Fruit fly (Drosophila melanogaster) whole organism, embryonic: ENCODE data around the gene CG14840.

ENCODE experiments used
- CG33557 ChIP-seq: fragments of 200-800 bp; sonication (Bioruptor generic); optimal IDR thresholded peaks from 2 replicates; lab custom pipeline; 2019; ENCODE audit warnings: missing biosample characterization, mild to moderate bottlenecking, missing genetic modification characterization, moderate library complexity
- CG3407 ChIP-seq: fragments of 200-800 bp; sonication (Bioruptor generic); optimal IDR thresholded peaks from 2 replicates; lab custom pipeline; 2018; ENCODE audit warnings: missing biosample characterization, mild to moderate bottlenecking, missing genetic modification characterization
- CG4707 ChIP-seq: fragments of 200-800 bp; sonication (Bioruptor generic); optimal IDR thresholded peaks from 2 replicates; lab custom pipeline; 2018; ENCODE audit warnings: missing biosample characterization, mild to moderate bottlenecking, missing genetic modification characterization, moderate library complexity
- Meics ChIP-seq: fragments of 200-800 bp; sonication (Bioruptor generic); optimal IDR thresholded peaks from 2 replicates; lab custom pipeline; 2017; ENCODE audit warnings: missing biosample characterization, mild to moderate bottlenecking, missing genetic modification characterization
- Neu2 ChIP-seq: fragments of 200-800 bp; sonication (Bioruptor generic); optimal IDR thresholded peaks from 3 replicates; lab custom pipeline; 2016; ENCODE audit warnings: missing biosample characterization, missing genetic modification characterization, borderline replicate concordance
- Xbp1 ChIP-seq: fragments of 200-800 bp; sonication (Bioruptor generic); optimal IDR thresholded peaks from 3 replicates; lab custom pipeline; 2016; ENCODE audit warnings: missing biosample characterization, mild to moderate bottlenecking, missing genetic modification characterization
- seq ChIP-seq: fragments of 200-800 bp; sonication (Bioruptor generic); IDR thresholded peaks from 2 replicates; pipeline ENCODE4 v1.3.6; 2022; ENCODE audit warnings: missing biosample characterization, missing genetic modification characterization
- ssp ChIP-seq: fragments of 200-800 bp; sonication (Bioruptor generic); IDR thresholded peaks from 2 replicates; pipeline ENCODE4 v1.3.6; 2022; ENCODE audit warnings: missing biosample characterization, missing genetic modification characterization

DNA sequence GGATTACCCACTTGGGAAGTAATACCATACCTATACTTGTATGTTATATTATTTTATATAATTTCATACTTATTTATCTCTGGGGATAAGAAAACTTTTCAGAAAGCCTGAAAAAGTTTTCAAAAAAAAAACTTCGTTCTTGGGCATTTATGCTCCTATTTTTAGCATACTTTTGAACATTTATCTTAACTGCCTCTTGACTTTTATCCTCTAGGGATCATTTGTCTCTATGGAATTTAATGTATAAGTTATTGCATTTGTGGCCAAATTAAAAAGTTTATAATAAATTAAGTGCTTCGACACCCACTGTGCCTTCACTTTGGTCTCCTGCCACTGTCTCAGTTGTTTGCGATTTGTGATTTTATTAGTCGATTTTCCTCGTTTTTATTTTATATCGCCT, 19.3 kb upstream of the CG14840 start:
- TF ChIP-seq ssp (GFP tag; lab: Robert Waterston, UW) (no peak), Meics (no peak), CG3407 (GFP tag; lab: Kevin White, UChicago) (no peak), seq (GFP tag; lab: Robert Waterston, UW) (no peak), CG33557 (no peak), CG4707 (GFP tag; lab: Kevin White, UChicago) (no peak), Neu2 (no peak), Xbp1 (GFP tag; lab: Kevin White, UChicago) (no peak)
